Fruit fly (Drosophila melanogaster) whole organism, embryonic: ENCODE measurements around the gene mRpS18B.

Source experiments
- Aef1 ChIP-seq: fragments of 200-800 bp; sonication (Bioruptor generic); IDR thresholded peaks from 3 replicates; pipeline ENCODE4 v1.3.6; 2022; ENCODE audit warnings: missing biosample characterization, missing genetic modification characterization
- CG10462 ChIP-seq: fragments of 200-800 bp; sonication (Bioruptor generic); optimal IDR thresholded peaks from 2 replicates; lab custom pipeline; 2016; ENCODE audit warnings: missing biosample characterization, missing genetic modification characterization
- CG10565 ChIP-seq: fragments of 200-800 bp; sonication (Bioruptor generic); optimal IDR thresholded peaks from 3 replicates; lab custom pipeline; 2016; ENCODE audit warnings: missing biosample characterization, mild to moderate bottlenecking, missing genetic modification characterization
- CG10979 ChIP-seq: fragments of 200-800 bp; sonication (Bioruptor generic); optimal IDR thresholded peaks from 2 replicates; lab custom pipeline; 2018; ENCODE audit warnings: missing biosample characterization, mild to moderate bottlenecking, missing genetic modification characterization, moderate library complexity
- CG11696 ChIP-seq: fragments of 200-800 bp; sonication (Bioruptor generic); IDR thresholded peaks from 2 replicates; pipeline ENCODE4 v1.3.6; 2022; ENCODE audit warnings: missing biosample characterization, missing genetic modification characterization
- CG12299 ChIP-seq: fragments of 200-800 bp; sonication (Bioruptor generic); optimal IDR thresholded peaks from 2 replicates; lab custom pipeline; 2018; ENCODE audit warnings: missing biosample characterization, mild to moderate bottlenecking, missing genetic modification characterization
- CG13287 ChIP-seq: fragments of 200-800 bp; sonication (Bioruptor generic); IDR thresholded peaks from 2 replicates; pipeline ENCODE4 v1.3.6; 2022; ENCODE audit warnings: missing biosample characterization, missing genetic modification characterization; ENCODE audit not compliant: partially characterized antibody
- CG14014 ChIP-seq: fragments of 200-800 bp; sonication (Bioruptor generic); IDR thresholded peaks from 2 replicates; pipeline ENCODE4 v1.3.6; 2022; ENCODE audit warnings: missing biosample characterization, missing genetic modification characterization
- CG15011 ChIP-seq: fragments of 200-800 bp; sonication (Bioruptor generic); optimal IDR thresholded peaks from 3 replicates; lab custom pipeline; 2018; ENCODE audit warnings: missing biosample characterization, mild to moderate bottlenecking, missing genetic modification characterization
- CG16863 ChIP-seq: fragments of 200-800 bp; sonication (Bioruptor generic); optimal IDR thresholded peaks from 3 replicates; lab custom pipeline; 2016; ENCODE audit warnings: missing biosample characterization, missing genetic modification characterization
- CG31365 ChIP-seq: fragments of 200-800 bp; sonication (Bioruptor generic); optimal IDR thresholded peaks from 2 replicates; lab custom pipeline; 2018; ENCODE audit warnings: missing biosample characterization, mild to moderate bottlenecking, missing genetic modification characterization
- CG34422 ChIP-seq: fragments of 200-800 bp; sonication (Bioruptor generic); IDR thresholded peaks from 3 replicates; pipeline ENCODE4 v1.3.6; 2022; ENCODE audit warnings: missing biosample characterization, missing genetic modification characterization
- CG5180 ChIP-seq: fragments of 200-800 bp; sonication (Bioruptor generic); optimal IDR thresholded peaks from 3 replicates; lab custom pipeline; 2017; ENCODE audit warnings: missing biosample characterization, missing genetic modification characterization, mild to moderate bottlenecking, moderate library complexity, missing genetic modification reagents
- CG6765 ChIP-seq: fragments of 200-800 bp; sonication (Bioruptor generic); optimal IDR thresholded peaks from 3 replicates; lab custom pipeline; 2017; ENCODE audit warnings: missing biosample characterization, mild to moderate bottlenecking, missing genetic modification characterization
- CG6791 ChIP-seq: fragments of 200-800 bp; sonication (Bioruptor generic); IDR thresholded peaks from 3 replicates; pipeline ENCODE4 v1.3.6; 2022; ENCODE audit warnings: missing biosample characterization, missing genetic modification characterization; ENCODE audit not compliant: partially characterized antibody
- CG7745 ChIP-seq: fragments of 200-800 bp; sonication (Bioruptor generic); optimal IDR thresholded peaks from 2 replicates; lab custom pipeline; 2018; ENCODE audit warnings: missing biosample characterization, mild to moderate bottlenecking, missing genetic modification characterization, moderate library complexity
- CG7786 ChIP-seq: fragments of 200-800 bp; sonication (Bioruptor generic); optimal IDR thresholded peaks from 2 replicates; lab custom pipeline; 2016; ENCODE audit warnings: missing biosample characterization, missing genetic modification characterization
- CG8924 ChIP-seq: fragments of 200-800 bp; optimal IDR thresholded peaks from 3 replicates; lab custom pipeline; 2019; ENCODE audit warnings: missing biosample characterization, mild to moderate bottlenecking, missing genetic modification characterization, moderate library complexity
- Dip2 ChIP-seq: fragments of 200-800 bp; sonication (Bioruptor generic); IDR thresholded peaks from 2 replicates; pipeline ENCODE4 v1.3.6; 2022; ENCODE audit warnings: missing biosample characterization, missing genetic modification characterization
- Dref ChIP-seq: fragments of 200-800 bp; sonication (Bioruptor generic); IDR thresholded peaks from 2 replicates; pipeline ENCODE4 v1.3.6; 2022; ENCODE audit warnings: missing biosample characterization, missing genetic modification characterization
- E2f2 ChIP-seq: fragments of 200-800 bp; sonication (Bioruptor generic); IDR thresholded peaks from 2 replicates; pipeline ENCODE4 v1.3.6; 2022; ENCODE audit warnings: missing biosample characterization, missing genetic modification characterization
- ERR ChIP-seq: fragments of 200-800 bp; sonication (Bioruptor generic); optimal IDR thresholded peaks from 2 replicates; lab custom pipeline; 2016; ENCODE audit warnings: missing biosample characterization, missing genetic modification characterization
- Fer3 ChIP-seq: fragments of 200-800 bp; sonication (Bioruptor generic); optimal IDR thresholded peaks from 2 replicates; lab custom pipeline; 2018; ENCODE audit warnings: missing biosample characterization, mild to moderate bottlenecking, missing genetic modification characterization, moderate library complexity
- H15 ChIP-seq: fragments of 200-800 bp; sonication (Bioruptor generic); IDR thresholded peaks from 3 replicates; pipeline ENCODE4 v1.3.6; 2022; ENCODE audit warnings: missing biosample characterization, missing genetic modification characterization
- NC2α ChIP-seq: fragments of 200-800 bp; sonication (Bioruptor generic); optimal IDR thresholded peaks from 2 replicates; lab custom pipeline; 2016; ENCODE audit warnings: missing biosample characterization, missing genetic modification characterization
- Neu2 ChIP-seq: fragments of 200-800 bp; sonication (Bioruptor generic); optimal IDR thresholded peaks from 3 replicates; lab custom pipeline; 2016; ENCODE audit warnings: missing biosample characterization, missing genetic modification characterization, borderline replicate concordance
- Scr ChIP-seq: fragments of 200-800 bp; sonication (Bioruptor generic); IDR thresholded peaks from 2 replicates; pipeline ENCODE4 v1.3.6; 2022; ENCODE audit warnings: missing biosample characterization, missing genetic modification characterization; ENCODE audit not compliant: partially characterized antibody
- Tbp ChIP-seq: fragments of >200 bp; optimal IDR thresholded peaks from 2 replicates; lab custom pipeline; 2018; ENCODE audit warnings: missing biosample characterization, missing genetic modification characterization
- YL-1 ChIP-seq: fragments of 200-800 bp; sonication (Bioruptor generic); optimal IDR thresholded peaks from 3 replicates; lab custom pipeline; 2017; ENCODE audit warnings: missing biosample characterization, mild to moderate bottlenecking, missing genetic modification characterization
- al ChIP-seq: fragments of 200-800 bp; sonication (Bioruptor generic); IDR thresholded peaks from 2 replicates; pipeline ENCODE4 v1.3.6; 2022; ENCODE audit warnings: missing biosample characterization, missing genetic modification characterization
- bigmax ChIP-seq: fragments of 200-800 bp; sonication (Bioruptor generic); optimal IDR thresholded peaks from 2 replicates; lab custom pipeline; 2018; ENCODE audit warnings: missing biosample characterization, mild to moderate bottlenecking, missing genetic modification characterization
- dysf ChIP-seq: fragments of 200-800 bp; sonication (Bioruptor generic); IDR thresholded peaks from 3 replicates; pipeline ENCODE4 v1.3.6; 2022; ENCODE audit warnings: missing biosample characterization, missing genetic modification characterization
- eyg ChIP-seq: fragments of 200-800 bp; sonication (Bioruptor generic); optimal IDR thresholded peaks from 3 replicates; lab custom pipeline; 2016; ENCODE audit warnings: missing biosample characterization, missing genetic modification characterization
- fu2 ChIP-seq: fragments of 200-800 bp; sonication (Bioruptor generic); optimal IDR thresholded peaks from 2 replicates; lab custom pipeline; 2016; ENCODE audit warnings: missing biosample characterization, missing genetic modification characterization
- gsb-n ChIP-seq: fragments of 200-800 bp; sonication (Bioruptor generic); optimal IDR thresholded peaks from 3 replicates; lab custom pipeline; 2018; ENCODE audit warnings: missing biosample characterization, mild to moderate bottlenecking, missing genetic modification characterization
- h ChIP-seq: fragments of >200 bp; optimal IDR thresholded peaks from 2 replicates; lab custom pipeline; 2017
- hb ChIP-seq: fragments of 200-800 bp; sonication (Bioruptor generic); IDR thresholded peaks from 3 replicates; pipeline ENCODE4 v1.3.6; 2022; ENCODE audit warnings: missing biosample characterization, missing genetic modification characterization; ENCODE audit not compliant: partially characterized antibody
- hbn ChIP-seq: fragments of 200-800 bp; sonication (Bioruptor generic); IDR thresholded peaks from 2 replicates; pipeline ENCODE4 v1.3.6; 2022; ENCODE audit warnings: missing biosample characterization, missing genetic modification characterization; ENCODE audit not compliant: partially characterized antibody
- her ChIP-seq: fragments of 200-800 bp; sonication (Bioruptor generic); optimal IDR thresholded peaks from 2 replicates; lab custom pipeline; 2016; ENCODE audit warnings: missing biosample characterization, missing genetic modification characterization
- kay ChIP-seq: fragments of 200-800 bp; sonication (Bioruptor generic); optimal IDR thresholded peaks from 2 replicates; lab custom pipeline; 2016; ENCODE audit warnings: missing biosample characterization, missing genetic modification characterization
- nerfin-2 ChIP-seq: fragments of 200-800 bp; sonication (Bioruptor generic); IDR thresholded peaks from 2 replicates; pipeline ENCODE4 v1.3.6; 2022; ENCODE audit warnings: missing biosample characterization, missing genetic modification characterization; ENCODE audit not compliant: partially characterized antibody
- nom ChIP-seq: fragments of 200-800 bp; sonication (Bioruptor generic); optimal IDR thresholded peaks from 2 replicates; lab custom pipeline; 2017; ENCODE audit warnings: missing biosample characterization, missing genetic modification characterization, mild to moderate bottlenecking, moderate library complexity, missing genetic modification reagents
- p53 ChIP-seq: fragments of 200-800 bp; sonication (Bioruptor generic); optimal IDR thresholded peaks from 2 replicates; lab custom pipeline; 2016; ENCODE audit warnings: missing biosample characterization, missing genetic modification characterization
- pfk ChIP-seq: fragments of 200-800 bp; sonication (Bioruptor generic); optimal IDR thresholded peaks from 2 replicates; lab custom pipeline; 2018; ENCODE audit warnings: missing biosample characterization, mild to moderate bottlenecking, missing genetic modification characterization, moderate library complexity
- pzg ChIP-seq: fragments of 200-800 bp; sonication (Bioruptor generic); optimal IDR thresholded peaks from 3 replicates; lab custom pipeline; 2018; ENCODE audit warnings: missing biosample characterization, mild to moderate bottlenecking, missing genetic modification characterization, moderate library complexity
- rib ChIP-seq: fragments of 200-800 bp; sonication (Bioruptor generic); IDR thresholded peaks from 2 replicates; pipeline ENCODE4 v1.3.6; 2022; ENCODE audit warnings: missing biosample characterization, missing genetic modification characterization
- row ChIP-seq: fragments of 200-800 bp; sonication (Bioruptor generic); IDR thresholded peaks from 3 replicates; pipeline ENCODE4 v1.3.6; 2022; ENCODE audit warnings: missing biosample characterization, missing genetic modification characterization
- sr ChIP-seq: fragments of 200-800 bp; sonication (Bioruptor generic); IDR thresholded peaks from 3 replicates; pipeline ENCODE4 v1.3.6; 2022; ENCODE audit warnings: missing biosample characterization, missing genetic modification characterization
- z ChIP-seq: fragments of 200-800 bp; sonication (Bioruptor generic); IDR thresholded peaks from 3 replicates; pipeline ENCODE4 v1.3.6; 2022; ENCODE audit warnings: missing biosample characterization, missing genetic modification characterization

mRpS18B gene

dm6 chr2L:20086295-20087096 lies 10.6 kb downstream of the mRpS18B start (continued):
- TF ChIP-seq pfk (GFP tag; lab: Kevin White, UChicago), result peak; percentile 2
- TF ChIP-seq CG10462 (GFP tag; lab: Kevin White, UChicago), result peak; percentile 70
- peak; percentile 69 for TF ChIP-seq p53 (GFP tag; lab: Kevin White, UChicago)
- TF ChIP-seq fu2 (GFP tag; lab: Kevin White, UChicago), result peak; percentile 63
- no peak for TF ChIP-seq h (lab: Kevin White, UChicago)
- peak; percentile 35 for TF ChIP-seq CG31365
- no peak for TF ChIP-seq Dref
- peak; percentile 60 for TF ChIP-seq YL-1 (GFP tag; lab: Kevin White, UChicago)
- TF ChIP-seq Neu2 (GFP tag; lab: Kevin White, UChicago), result no peak
- peak; percentile 67 for TF ChIP-seq CG15011
- TF ChIP-seq CG10565, result peak; percentile 56
- TF ChIP-seq CG14014 (GFP tag; lab: Robert Waterston, UW), result peak; percentile 86
- peak; percentile 67 for TF ChIP-seq CG12299 (tag; lab: Kevin White, UChicago)
- peak; percentile 80 for TF ChIP-seq Fer3 (tag; lab: Kevin White, UChicago)
- TF ChIP-seq CG34422 (GFP tag; lab: Robert Waterston, UW), result peak; percentile 73
- peak; percentile 20 for TF ChIP-seq CG7745
- peak; percentile 79 for TF ChIP-seq row (GFP tag; lab: Robert Waterston, UW)
- peak; percentile 76 for TF ChIP-seq CG5180 (GFP tag; lab: Kevin White, UChicago)
- TF ChIP-seq CG16863 (GFP tag; lab: Kevin White, UChicago), result peak; percentile 90
- peak; percentile 71 for TF ChIP-seq kay (GFP tag; lab: Kevin White, UChicago)
- peak; percentile 82 for TF ChIP-seq CG10979 (tag; lab: Kevin White, UChicago)
- TF ChIP-seq Aef1 (GFP tag; lab: Robert Waterston, UW), result peak; percentile 81
- peak; percentile 29; the same call in 1 of the 2 replicates for TF ChIP-seq CG13287 (GFP tag; lab: Robert Waterston, UW)
- peak; percentile 86 for TF ChIP-seq dysf (GFP tag; lab: Robert Waterston, UW)
- TF ChIP-seq nom (GFP tag; lab: Kevin White, UChicago), result peak; percentile 47
- TF ChIP-seq bigmax (GFP tag; lab: Kevin White, UChicago), result peak; percentile 40
- peak; percentile 68 for TF ChIP-seq CG6765
- peak; percentile 99 for TF ChIP-seq sr (GFP tag; lab: Robert Waterston, UW)
- peak; percentile 84 for TF ChIP-seq gsb-n (tag; lab: Kevin White, UChicago)
- TF ChIP-seq pzg (GFP tag; lab: Kevin White, UChicago), result no peak
- TF ChIP-seq hbn (GFP tag; lab: Robert Waterston, UW), result no peak
- TF ChIP-seq eyg (GFP tag; lab: Kevin White, UChicago), result peak; percentile 63
- TF ChIP-seq nerfin-2 (GFP tag; lab: Robert Waterston, UW), result no peak
- no peak for TF ChIP-seq Tbp
- peak; percentile 89 for TF ChIP-seq H15 (GFP tag; lab: Robert Waterston, UW)
- peak; percentile 83 for TF ChIP-seq CG8924 (tag; lab: Kevin White, UChicago)
- peak; percentile 70 for TF ChIP-seq E2f2
- peak; percentile 64; the same call in 1 of the 3 replicates for TF ChIP-seq z (GFP tag; lab: Robert Waterston, UW)
- TF ChIP-seq CG6791, result no peak
- peak; percentile 71 for TF ChIP-seq rib
- 0 out of 3 replicates have a peak, but pooled peaks have one; percentile 57 for TF ChIP-seq hb
- peak; percentile 82 for TF ChIP-seq CG11696 (GFP tag; lab: Robert Waterston, UW)
- no peak for TF ChIP-seq al
- no peak; the same call in 1 of the 2 replicates for TF ChIP-seq Dip2 (GFP tag; lab: Robert Waterston, UW)
- peak; percentile 6 for TF ChIP-seq ERR
- peak; percentile 72 for TF ChIP-seq NC2α (GFP tag; lab: Kevin White, UChicago)
- peak; percentile 61 for TF ChIP-seq CG7786 (GFP tag; lab: Kevin White, UChicago)
- TF ChIP-seq Scr, result no peak
- peak; percentile 77 for TF ChIP-seq her
